Worm (Caenorhabditis elegans) whole organism, late embryonic: ENCODE data around the gene rabr-2.

Experiments used
- K02D7.2 ChIP-seq: sonication (generic microtip); optimal IDR thresholded peaks from 2 replicates; lab custom pipeline; 2017; ENCODE audit warnings: mild to moderate bottlenecking, missing genetic modification characterization, missing compliant biosample characterization
- ahr-1 ChIP-seq: sonication (generic microtip); optimal IDR thresholded peaks from 2 replicates; lab custom pipeline; 2016; ENCODE audit warnings: missing genetic modification characterization, missing compliant biosample characterization
- ama-1 ChIP-seq: fragments of 150-350 bp; optimal IDR thresholded peaks from 2 replicates; lab custom pipeline; 2014
- ceh-2 ChIP-seq: sonication (generic microtip); optimal IDR thresholded peaks from 2 replicates; lab custom pipeline; 2016; ENCODE audit warnings: missing genotype, missing genetic modification characterization, missing compliant biosample characterization
- ceh-22 ChIP-seq: sonication (generic microtip); optimal IDR thresholded peaks from 2 replicates; lab custom pipeline; 2017; ENCODE audit warnings: missing biosample characterization, missing genetic modification characterization
- ceh-30 ChIP-seq: fragments of 150-350 bp; optimal IDR thresholded peaks from 2 replicates; lab custom pipeline; 2014; ENCODE audit warnings: missing biosample characterization, missing genetic modification characterization
- ceh-9 ChIP-seq: sonication (generic microtip); optimal IDR thresholded peaks from 2 replicates; lab custom pipeline; 2016; ENCODE audit warnings: mild to moderate bottlenecking, missing genetic modification characterization, inconsistent platforms, missing compliant biosample characterization
- che-1 ChIP-seq: sonication (generic microtip); optimal IDR thresholded peaks from 2 replicates; lab custom pipeline; 2016; ENCODE audit warnings: mild to moderate bottlenecking, missing genetic modification characterization, missing compliant biosample characterization
- dmd-4 ChIP-seq: sonication (generic microtip); optimal IDR thresholded peaks from 2 replicates; lab custom pipeline; 2016; ENCODE audit warnings: borderline replicate concordance, missing genetic modification characterization, missing compliant biosample characterization
- dve-1 ChIP-seq: sonication (generic microtip); optimal IDR thresholded peaks from 2 replicates; lab custom pipeline; 2017; ENCODE audit warnings: antibody characterized with exemption, mild to moderate bottlenecking, missing genetic modification characterization, missing compliant biosample characterization
- elt-2 ChIP-seq: sonication (generic microtip); optimal IDR thresholded peaks from 2 replicates; lab custom pipeline; 2016; ENCODE audit warnings: missing genetic modification reagents, missing genetic modification characterization, missing compliant biosample characterization
- elt-4 ChIP-seq: sonication (generic microtip); optimal IDR thresholded peaks from 2 replicates; lab custom pipeline; 2016; ENCODE audit warnings: missing genetic modification characterization, missing compliant biosample characterization
- ets-4 ChIP-seq: sonication (generic microtip); optimal IDR thresholded peaks from 2 replicates; lab custom pipeline; 2016; ENCODE audit warnings: missing genetic modification characterization, missing compliant biosample characterization
- gmeb-2 ChIP-seq: sonication (generic microtip); optimal IDR thresholded peaks from 2 replicates; lab custom pipeline; 2016; ENCODE audit warnings: missing genetic modification characterization, inconsistent platforms, missing compliant biosample characterization
- hlh-13 ChIP-seq: fragments of 200-800 bp; sonication (Bioruptor generic); optimal IDR thresholded peaks from 2 replicates; lab custom pipeline; 2018; ENCODE audit warnings: mild to moderate bottlenecking, missing genetic modification characterization, missing compliant biosample characterization
- madf-2 ChIP-seq: sonication (generic microtip); optimal IDR thresholded peaks from 2 replicates; lab custom pipeline; 2017; ENCODE audit warnings: missing genetic modification characterization, missing compliant biosample characterization
- mec-3 ChIP-seq: sonication (generic microtip); optimal IDR thresholded peaks from 2 replicates; lab custom pipeline; 2016; ENCODE audit warnings: borderline replicate concordance, missing genetic modification characterization, missing compliant biosample characterization
- nhr-232 ChIP-seq: sonication (generic microtip); optimal IDR thresholded peaks from 2 replicates; lab custom pipeline; 2016; ENCODE audit warnings: missing genetic modification characterization, missing compliant biosample characterization
- npax-4 ChIP-seq: sonication (generic microtip); optimal IDR thresholded peaks from 2 replicates; lab custom pipeline; 2016; ENCODE audit warnings: missing genetic modification characterization, missing compliant biosample characterization
- odd-2 ChIP-seq: sonication (generic microtip); optimal IDR thresholded peaks from 2 replicates; lab custom pipeline; 2017; ENCODE audit warnings: antibody characterized with exemption, mild to moderate bottlenecking, missing genetic modification characterization, missing compliant biosample characterization
- pat-9 ChIP-seq: fragments of 200-800 bp; sonication (Bioruptor generic); optimal IDR thresholded peaks from 2 replicates; lab custom pipeline; 2018; ENCODE audit warnings: mild to moderate bottlenecking, missing genetic modification characterization, moderate library complexity, missing compliant biosample characterization
- pax-1 ChIP-seq: fragments of 150-350 bp; optimal IDR thresholded peaks from 2 replicates; lab custom pipeline; 2014; ENCODE audit warnings: missing biosample characterization, missing genetic modification characterization
- pha-2 ChIP-seq: sonication (generic microtip); optimal IDR thresholded peaks from 2 replicates; lab custom pipeline; 2017; ENCODE audit warnings: mild to moderate bottlenecking, missing genetic modification characterization, missing compliant biosample characterization
- pha-4 ChIP-seq: fragments of 150-350 bp; optimal IDR thresholded peaks from 2 replicates; lab custom pipeline; 2018; ENCODE audit warnings: missing biosample characterization, missing genetic modification reagents, missing genetic modification characterization
- sox-2 ChIP-seq: fragments of 200-800 bp; sonication (Bioruptor generic); IDR thresholded peaks from 2 replicates; pipeline ENCODE4 v1.3.6; 2022; ENCODE audit warnings: missing genetic modification reagents, missing genetic modification characterization, missing compliant biosample characterization
- sox-4 ChIP-seq: sonication (generic microtip); optimal IDR thresholded peaks from 2 replicates; lab custom pipeline; 2017; ENCODE audit warnings: mild to moderate bottlenecking, missing genetic modification characterization, inconsistent platforms, missing compliant biosample characterization
- syd-9 ChIP-seq: sonication (generic microtip); optimal IDR thresholded peaks from 2 replicates; lab custom pipeline; 2016; ENCODE audit warnings: mild to moderate bottlenecking, missing genetic modification characterization, moderate library complexity, missing compliant biosample characterization
- unc-3 ChIP-seq, 2 experiments: fragments of 200-800 bp in 1 of 2; sonication (Bioruptor generic) in 1 of 2; sonication (generic microtip) in 1 of 2; conservative IDR thresholded peaks in 1 of 2; optimal IDR thresholded peaks in 1 of 2; 2 replicates each; pipeline versions ENCODE4 v1.3.6 to Lab custom; 2016 to 2022; ENCODE audit warnings: missing compliant biosample characterization in 2 of 2, missing genetic modification characterization in 2 of 2, missing genetic modification reagents in 1 of 2
- unc-42 ChIP-seq: sonication (generic microtip); optimal IDR thresholded peaks from 2 replicates; lab custom pipeline; 2016; ENCODE audit warnings: missing genotype, missing genetic modification characterization, missing compliant biosample characterization
- ztf-16 ChIP-seq: sonication (generic microtip); optimal IDR thresholded peaks from 2 replicates; lab custom pipeline; 2017; ENCODE audit warnings: missing genetic modification characterization, missing compliant biosample characterization

Gene rabr-2

DNA sequence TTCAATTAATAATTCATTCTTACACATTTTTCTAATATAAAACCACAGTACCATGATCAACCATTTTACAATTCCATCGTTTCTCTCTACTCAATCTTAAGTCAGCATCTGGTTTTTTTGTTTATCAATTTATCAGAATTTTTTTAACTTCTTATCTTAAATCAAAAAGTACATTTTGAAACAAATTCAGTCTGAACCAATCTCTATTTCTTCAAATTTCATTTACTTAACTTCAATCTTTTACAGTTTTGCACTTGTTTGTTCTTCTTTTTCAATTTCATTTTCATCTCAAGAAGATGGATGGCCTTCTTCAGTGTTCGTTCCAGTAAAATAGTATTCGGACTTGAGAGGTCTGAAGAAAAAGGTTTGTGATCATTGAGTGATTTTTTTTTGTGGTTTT, 10.1 kb downstream of the rabr-2 start, which contains the start of gene gba-3:
TSS of gene gba-3 (plus strand) at position 301 of the 400 bp plus-strand sequence.
- TF ChIP-seq ceh-30 (tag; lab: Kevin White, UChicago) (no peak), gmeb-2 (tag; lab: Kevin White, UChicago) (no peak), pat-9 (tag; lab: Kevin White, UChicago) (no peak), sox-4 (tag; lab: Kevin White, UChicago) (no peak), K02D7.2 (tag; lab: Kevin White, UChicago) (no peak), ztf-16 (tag; lab: Kevin White, UChicago) (no peak), hlh-13 (GFP tag; lab: Kevin White, UChicago) (no peak), dmd-4 (tag; lab: Kevin White, UChicago) (no peak)
- TF ChIP-seq, all 69 proteins: peak for 0

DNA sequence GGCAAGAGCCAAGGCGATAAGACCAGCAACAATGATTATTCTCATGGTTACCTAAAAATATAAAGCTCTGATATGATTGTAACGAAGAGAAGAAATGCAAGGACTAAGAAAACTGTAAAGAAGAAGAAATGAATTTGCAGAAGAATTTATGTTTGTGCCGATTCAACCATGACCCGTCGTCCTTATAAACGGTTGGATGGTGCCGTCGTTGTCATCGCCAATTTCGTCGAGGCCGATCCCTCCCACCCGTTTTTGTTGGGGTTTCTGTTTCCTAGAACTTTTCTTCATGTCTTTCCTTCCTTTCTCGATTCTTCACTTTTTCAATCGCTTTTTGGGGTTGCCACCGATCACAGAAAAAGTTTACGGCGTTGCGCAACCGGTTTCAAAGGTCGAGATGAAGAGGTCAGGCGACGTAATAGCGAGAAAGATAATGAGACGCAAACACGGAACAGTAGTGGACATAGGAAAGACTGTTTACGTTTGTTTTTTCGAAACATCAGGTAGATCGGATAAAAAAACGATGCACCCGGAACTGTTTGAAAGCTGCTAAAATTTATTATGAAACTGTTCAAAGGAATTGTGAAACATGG, 11.2 kb downstream of the rabr-2 start, which contains the start of gene epic-1:
TSS of gene epic-1 (minus strand) at position 51 of the 590 bp plus-strand sequence.
- TF ChIP-seq pax-1 (tag; lab: Kevin White, UChicago): no peak
- TF ChIP-seq unc-3 (GFP tag; conservative IDR thresholded peaks at IDR 0.05; lab: Robert Waterston, UW): no peak
- no peak for TF ChIP-seq unc-3 (tag; optimal IDR thresholded peaks at IDR 0.05; lab: Kevin White, UChicago)
- no peak for TF ChIP-seq dve-1
- TF ChIP-seq ceh-2 (tag; lab: Kevin White, UChicago): no peak
- no peak for TF ChIP-seq che-1 (tag; lab: Kevin White, UChicago)
- no peak for TF ChIP-seq syd-9 (tag; lab: Kevin White, UChicago)
- TF ChIP-seq elt-4 (tag; lab: Kevin White, UChicago): no peak
- no peak for TF ChIP-seq unc-42 (tag; lab: Kevin White, UChicago)
- TF ChIP-seq ahr-1 (tag; lab: Kevin White, UChicago): no peak
- no peak for TF ChIP-seq ceh-9 (tag; lab: Kevin White, UChicago)
- TF ChIP-seq K02D7.2 (tag; lab: Kevin White, UChicago): no peak
- no peak for TF ChIP-seq pha-4 (tag; lab: Kevin White, UChicago)
- TF ChIP-seq odd-2 (tag; lab: Kevin White, UChicago): no peak
- no peak for TF ChIP-seq hlh-13 (GFP tag; lab: Kevin White, UChicago)
- no peak for TF ChIP-seq ets-4 (tag; lab: Kevin White, UChicago)
- no peak for TF ChIP-seq pat-9 (tag; lab: Kevin White, UChicago)
- no peak for TF ChIP-seq mec-3
- no peak for TF ChIP-seq npax-4
- no peak for TF ChIP-seq madf-2 (tag; lab: Kevin White, UChicago)

DNA sequence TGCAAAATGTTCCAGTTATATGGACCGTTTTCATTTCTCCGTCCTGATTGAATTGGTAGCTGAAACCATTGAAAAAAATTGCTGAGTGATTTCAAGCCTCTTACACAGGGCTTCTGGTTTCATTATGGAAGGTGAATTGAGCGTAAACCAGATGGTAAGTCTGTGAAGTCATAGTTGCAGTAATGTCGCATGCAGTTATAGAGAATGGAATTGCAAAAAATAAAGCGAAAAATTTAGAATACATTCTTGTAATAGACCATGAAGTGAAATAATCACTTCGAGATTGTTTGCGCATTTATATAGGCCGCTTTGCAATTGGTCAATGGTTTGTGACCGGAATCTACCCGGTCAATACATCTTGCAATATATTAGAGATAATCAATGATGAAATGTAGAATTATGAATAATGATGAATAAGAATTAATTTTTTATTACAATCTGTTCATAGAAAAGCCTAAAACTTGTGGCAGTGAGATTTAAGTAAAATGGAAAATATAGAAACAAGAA, 13.0 kb downstream of the rabr-2 start, which contains the start of gene F11E6.4:
TSS of gene F11E6.4 (minus strand) at position 259 of the 507 bp plus-strand sequence.
- no peak for TF ChIP-seq nhr-232
- TF ChIP-seq ama-1 (lab: Kevin White, UChicago): no peak
- no peak for TF ChIP-seq ceh-22
- no peak for TF ChIP-seq hlh-13 (GFP tag; lab: Kevin White, UChicago)
- TF ChIP-seq pax-1 (tag; lab: Kevin White, UChicago): no peak
- no peak for TF ChIP-seq ets-4 (tag; lab: Kevin White, UChicago)
- no peak for TF ChIP-seq che-1 (tag; lab: Kevin White, UChicago)

DNA sequence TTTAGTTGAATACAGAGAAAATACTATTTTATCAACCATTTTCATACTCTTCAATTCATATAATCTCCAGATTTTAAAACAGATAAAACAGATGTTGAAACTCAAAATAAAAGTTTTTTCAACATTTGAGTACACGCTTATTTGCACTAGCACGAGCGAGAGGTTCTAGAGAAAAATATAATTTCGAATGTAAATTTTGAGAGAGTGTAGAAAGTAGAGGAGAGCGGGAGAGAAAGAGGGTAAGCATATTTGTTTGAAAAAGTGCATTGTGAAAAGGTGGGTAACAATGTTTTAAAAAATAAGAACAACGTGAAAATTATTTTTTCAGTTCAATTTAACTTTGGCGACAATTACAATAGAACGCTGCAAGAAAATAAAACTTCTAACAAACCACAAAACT, 15.3 kb downstream of the rabr-2 start:
- TF ChIP-seq unc-42 (tag; lab: Kevin White, UChicago) (peak; percentile 7), sox-2 (no peak), madf-2 (tag; lab: Kevin White, UChicago) (no peak), pha-2 (tag; lab: Kevin White, UChicago) (no peak)

DNA sequence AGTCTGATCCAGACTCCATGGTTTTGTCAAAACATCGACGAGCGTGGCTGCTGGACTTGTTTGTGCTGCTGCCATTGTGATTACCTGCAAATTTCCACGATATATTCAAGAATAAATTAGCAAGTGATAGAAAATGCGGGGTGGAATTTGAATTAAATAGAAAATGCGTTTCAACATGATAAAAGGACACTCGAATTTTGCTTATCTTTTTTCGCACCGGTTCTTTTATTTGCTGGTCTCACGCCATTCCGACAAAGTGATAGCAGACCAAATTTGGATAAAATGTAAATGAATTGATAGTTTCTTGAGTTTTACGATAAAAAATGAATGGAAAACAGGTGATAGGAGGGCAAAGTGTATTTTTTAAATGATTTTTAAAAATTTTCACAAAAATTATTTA, 15.8 kb downstream of the rabr-2 start, which contains the start of gene elo-2:
TSS of gene elo-2 (minus strand) at position 84 of the 400 bp plus-strand sequence.
- TF ChIP-seq elt-2 (tag; lab: Kevin White, UChicago) (peak; percentile 28), mec-3 (no peak)
